Worm (Caenorhabditis elegans): ENCODE results near the gene F41C3.2.

The F41C3.2 gene

DNA sequence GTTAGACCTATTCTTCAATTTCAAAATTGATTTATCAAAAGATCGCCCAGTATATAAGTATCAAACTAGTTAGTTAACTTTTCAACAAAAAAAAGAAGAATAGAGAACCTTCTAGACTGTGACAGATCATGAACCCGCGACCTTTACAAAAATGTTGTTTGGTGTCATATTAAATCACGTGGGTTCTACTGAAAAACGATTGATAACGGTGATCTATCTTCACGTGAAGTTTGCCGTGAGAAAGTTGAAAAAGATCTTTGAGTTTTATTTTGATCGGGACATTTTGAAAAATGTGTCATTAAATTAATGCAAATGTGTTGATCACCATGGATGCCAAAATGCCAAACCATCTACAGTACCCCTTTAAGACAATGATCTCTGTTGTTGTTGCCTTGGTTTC, 1.4 kb upstream of the F41C3.2 start:
- no peak for TF ChIP-seq hmbx-1 (tag; optimal IDR thresholded peaks at IDR 0.05)
- no peak for TF ChIP-seq tbx-11 (GFP tag; IDR thresholded peaks at IDR 0.05)
- TF ChIP-seq ceh-36 (tag; optimal IDR thresholded peaks at IDR 0.05) = no peak
- TF ChIP-seq flt-1 (GFP tag; IDR thresholded peaks at IDR 0.05) = no peak
- TF ChIP-seq scrt-1 (GFP tag; IDR thresholded peaks at IDR 0.05) = no peak
- no peak for TF ChIP-seq B0310.2 (tag; optimal IDR thresholded peaks at IDR 0.05)
- no peak for TF ChIP-seq tra-4 (tag; optimal IDR thresholded peaks at IDR 0.05)
- TF ChIP-seq ama-1 (optimal IDR thresholded peaks at IDR 0.05) = no peak
- no peak for TF ChIP-seq hnd-1 (tag; optimal IDR thresholded peaks at IDR 0.05)
- no peak for TF ChIP-seq F13C5.2 (tag; optimal IDR thresholded peaks at IDR 0.05)
- no peak for TF ChIP-seq tbx-37 (GFP tag; conservative IDR thresholded peaks at IDR 0.05)
- TF ChIP-seq aly-1 (tag; optimal IDR thresholded peaks at IDR 0.05) = no peak
- no peak for TF ChIP-seq ets-7 (tag; optimal IDR thresholded peaks at IDR 0.05)
- TF ChIP-seq sea-1 (GFP tag; conservative IDR thresholded peaks at IDR 0.05) = no peak
- TF ChIP-seq pes-1 (GFP tag; IDR thresholded peaks at IDR 0.05) = no peak
- no peak for TF ChIP-seq ceh-13 (GFP tag; optimal IDR thresholded peaks at IDR 0.05)
- no peak for TF ChIP-seq hmg-4 (GFP tag; optimal IDR thresholded peaks at IDR 0.05)

- TF ChIP-seq ets-7 (tag; optimal IDR thresholded peaks at IDR 0.05) = no peak
- TF ChIP-seq sea-1 (GFP tag; conservative IDR thresholded peaks at IDR 0.05) = no peak
- TF ChIP-seq hmbx-1 (tag; optimal IDR thresholded peaks at IDR 0.05) = no peak
- no peak for TF ChIP-seq scrt-1 (GFP tag; IDR thresholded peaks at IDR 0.05)
- TF ChIP-seq pes-1 (GFP tag; IDR thresholded peaks at IDR 0.05) = no peak
- TF ChIP-seq tra-4 (tag; optimal IDR thresholded peaks at IDR 0.05) = no peak
- no peak for TF ChIP-seq B0310.2 (tag; optimal IDR thresholded peaks at IDR 0.05)
- no peak for TF ChIP-seq tbx-11 (GFP tag; IDR thresholded peaks at IDR 0.05)
- no peak for TF ChIP-seq F13C5.2 (tag; optimal IDR thresholded peaks at IDR 0.05)
- no peak for TF ChIP-seq ama-1 (optimal IDR thresholded peaks at IDR 0.05)
- TF ChIP-seq hnd-1 (tag; optimal IDR thresholded peaks at IDR 0.05) = no peak
- TF ChIP-seq ceh-36 (tag; optimal IDR thresholded peaks at IDR 0.05) = no peak
- TF ChIP-seq aly-1 (tag; optimal IDR thresholded peaks at IDR 0.05) = no peak
- no peak for TF ChIP-seq flt-1 (GFP tag; IDR thresholded peaks at IDR 0.05)
Measured at ce11 chrII:4752257-4752728, 2.5 kb downstream of the F41C3.2 start, which contains the start of gene F41C3.1. F41C3.1 (plus strand) TSS chrII:4752307.

DNA sequence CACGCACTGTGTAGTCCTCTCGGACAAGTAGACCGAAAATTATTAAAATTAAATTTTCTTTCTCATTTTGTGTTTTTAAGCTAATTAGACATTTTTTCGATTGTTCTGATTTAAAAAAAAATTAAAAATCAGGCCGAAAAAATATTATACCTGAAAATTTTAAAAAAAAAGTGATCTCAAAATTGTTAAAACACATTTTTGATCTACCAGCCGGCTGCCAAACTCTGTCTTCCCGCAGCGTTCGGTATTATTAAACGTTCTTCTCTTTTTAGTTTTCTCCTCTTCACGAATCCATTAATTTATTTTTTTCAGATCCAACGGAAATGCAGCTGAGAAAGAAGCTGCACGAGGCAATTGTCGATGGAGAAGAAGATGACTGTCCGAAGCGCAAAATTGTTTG, 3.4 kb downstream of the F41C3.2 start, which contains the start of gene C27D9.1:
C27D9.1 (plus strand) TSS at position 281 of the 400 bp plus-strand sequence.
- TF ChIP-seq hmg-4 (GFP tag; optimal IDR thresholded peaks at IDR 0.05) = no peak
- TF ChIP-seq B0310.2 (tag; optimal IDR thresholded peaks at IDR 0.05) = no peak
- TF ChIP-seq sea-1 (GFP tag; conservative IDR thresholded peaks at IDR 0.05) = no peak
- no peak for TF ChIP-seq ama-1 (optimal IDR thresholded peaks at IDR 0.05)
- no peak for TF ChIP-seq tbx-11 (GFP tag; IDR thresholded peaks at IDR 0.05)
- TF ChIP-seq scrt-1 (GFP tag; IDR thresholded peaks at IDR 0.05) = no peak

- TF ChIP-seq scrt-1 (GFP tag; IDR thresholded peaks at IDR 0.05) = no peak
- no peak for TF ChIP-seq sea-1 (GFP tag; conservative IDR thresholded peaks at IDR 0.05)
- TF ChIP-seq B0310.2 (tag; optimal IDR thresholded peaks at IDR 0.05) = no peak
Measured at ce11 chrII:4755654-4756053, 5.9 kb downstream of the F41C3.2 start.

- TF ChIP-seq ceh-13 (GFP tag; optimal IDR thresholded peaks at IDR 0.05) (no peak), scrt-1 (GFP tag; IDR thresholded peaks at IDR 0.05) (no peak), B0310.2 (tag; optimal IDR thresholded peaks at IDR 0.05) (no peak), tbx-11 (GFP tag; IDR thresholded peaks at IDR 0.05) (no peak), hmbx-1 (tag; optimal IDR thresholded peaks at IDR 0.05) (no peak), ama-1 (optimal IDR thresholded peaks at IDR 0.05) (no peak), sea-1 (GFP tag; conservative IDR thresholded peaks at IDR 0.05) (no peak)
Measured at ce11 chrII:4756751-4757150, 7.0 kb downstream of the F41C3.2 start, which contains the start of gene C27D9.2. C27D9.2 (minus strand) TSS chrII:4756851.

ce11 chrII:4758462-4758861, 8.7 kb downstream of the F41C3.2 start, which contains the start of gene F26G1.3:
F26G1.3 (plus strand) TSS chrII:4758762.
- TF ChIP-seq scrt-1 (GFP tag; IDR thresholded peaks at IDR 0.05) (no peak), ama-1 (optimal IDR thresholded peaks at IDR 0.05) (no peak), tbx-11 (GFP tag; IDR thresholded peaks at IDR 0.05) (no peak), ceh-13 (GFP tag; optimal IDR thresholded peaks at IDR 0.05) (no peak), pes-1 (GFP tag; IDR thresholded peaks at IDR 0.05) (no peak), hmbx-1 (tag; optimal IDR thresholded peaks at IDR 0.05) (no peak), aly-1 (tag; optimal IDR thresholded peaks at IDR 0.05) (no peak), F13C5.2 (tag; optimal IDR thresholded peaks at IDR 0.05) (no peak), hmg-4 (GFP tag; optimal IDR thresholded peaks at IDR 0.05) (no peak), tra-4 (tag; optimal IDR thresholded peaks at IDR 0.05) (no peak)

ce11 chrII:4759835-4760234, 10.1 kb downstream of the F41C3.2 start:
- no peak for TF ChIP-seq tbx-11 (GFP tag; IDR thresholded peaks at IDR 0.05)

DNA sequence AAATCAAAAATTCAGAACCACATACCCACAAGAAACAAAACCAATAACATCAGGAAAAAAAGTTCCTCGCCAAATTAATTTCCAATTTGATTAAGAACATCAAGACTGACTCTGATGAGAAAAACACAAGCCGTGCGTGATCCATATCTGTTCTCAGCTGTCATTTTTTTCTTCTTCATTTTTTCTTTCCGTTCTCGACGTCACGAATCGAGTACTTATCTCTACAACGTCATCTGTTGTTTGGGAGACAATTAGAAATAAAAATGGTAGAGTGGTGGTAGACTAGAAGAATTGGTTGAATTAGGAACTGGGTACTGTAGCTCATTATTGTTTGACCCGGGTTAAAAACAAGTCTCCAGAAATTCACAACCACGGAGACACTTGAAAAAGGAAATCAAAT, 11.3 kb downstream of the F41C3.2 start:
- TF ChIP-seq ceh-36 (tag; optimal IDR thresholded peaks at IDR 0.05) = no peak
- TF ChIP-seq sea-1 (GFP tag; conservative IDR thresholded peaks at IDR 0.05) = no peak
